Worm (Caenorhabditis elegans): Measurements from ENCODE around the gene F20E11.17.

- TF ChIP-seq ref-1 (GFP tag; conservative IDR thresholded peaks at IDR 0.05) (no peak), ztf-29 (GFP tag; IDR thresholded peaks at IDR 0.05) (no peak), ztf-23 (GFP tag; IDR thresholded peaks at IDR 0.05) (no peak), cog-1 (tag; optimal IDR thresholded peaks at IDR 0.05) (no peak), med-1 (GFP tag; optimal IDR thresholded peaks at IDR 0.05; ENCODE audit: insufficient read depth) (no peak), T22C8.4 (GFP tag; IDR thresholded peaks at IDR 0.05) (no peak), flt-1 (GFP tag; IDR thresholded peaks at IDR 0.05) (no peak), klf-2 (GFP tag; conservative IDR thresholded peaks at IDR 0.05) (no peak), tab-1 (GFP tag; IDR thresholded peaks at IDR 0.05) (no peak)
Observed at ce11 chrV:17467881-17468280, 1.2 kb downstream of the F20E11.17 start.
